Fruit fly (Drosophila melanogaster) whole organism, embryonic: ENCODE data around the gene CG12078.

Source experiments
- Atf-2 ChIP-seq: fragments of 200-800 bp; sonication (Bioruptor generic); optimal IDR thresholded peaks from 2 replicates; lab custom pipeline; 2016; ENCODE audit warnings: missing biosample characterization, missing genetic modification characterization
- B-H2 ChIP-seq: fragments of 200-800 bp; sonication (Bioruptor generic); optimal IDR thresholded peaks from 2 replicates; lab custom pipeline; 2018; ENCODE audit warnings: missing biosample characterization, mild to moderate bottlenecking, missing genetic modification characterization
- Bdp1 ChIP-seq: fragments of 200-800 bp; sonication (Bioruptor generic); optimal IDR thresholded peaks from 3 replicates; lab custom pipeline; 2016; ENCODE audit warnings: missing biosample characterization, missing genetic modification characterization
- Bteb2 ChIP-seq: fragments of 200-800 bp; sonication (Bioruptor generic); optimal IDR thresholded peaks from 2 replicates; lab custom pipeline; 2016; ENCODE audit warnings: missing biosample characterization, missing genetic modification characterization
- CG10543 ChIP-seq: fragments of 200-800 bp; sonication (Bioruptor generic); optimal IDR thresholded peaks from 3 replicates; lab custom pipeline; 2017; ENCODE audit warnings: missing biosample characterization, mild to moderate bottlenecking, missing genetic modification characterization, moderate library complexity
- CG11504 ChIP-seq: fragments of 200-800 bp; sonication (Bioruptor generic); optimal IDR thresholded peaks from 3 replicates; lab custom pipeline; 2019; ENCODE audit warnings: missing biosample characterization, mild to moderate bottlenecking, missing genetic modification characterization, moderate library complexity
- CG13287 ChIP-seq: fragments of 200-800 bp; sonication (Bioruptor generic); IDR thresholded peaks from 2 replicates; pipeline ENCODE4 v1.3.6; 2022; ENCODE audit warnings: missing biosample characterization, missing genetic modification characterization; ENCODE audit not compliant: partially characterized antibody
- CG13296 ChIP-seq: fragments of 200-800 bp; sonication (Bioruptor generic); optimal IDR thresholded peaks from 3 replicates; lab custom pipeline; 2018; ENCODE audit warnings: missing biosample characterization, mild to moderate bottlenecking, missing genetic modification characterization
- CG2199 ChIP-seq: fragments of 200-800 bp; sonication (Bioruptor generic); IDR thresholded peaks from 3 replicates; pipeline ENCODE4 v1.3.6; 2022; ENCODE audit warnings: missing biosample characterization, missing genetic modification characterization
- CG30020 ChIP-seq: fragments of 200-800 bp; optimal IDR thresholded peaks from 2 replicates; lab custom pipeline; 2019; ENCODE audit warnings: missing biosample characterization, mild to moderate bottlenecking, missing genetic modification characterization, moderate library complexity
- CG34376 ChIP-seq: fragments of 200-800 bp; sonication (Bioruptor generic); optimal IDR thresholded peaks from 2 replicates; lab custom pipeline; 2018; ENCODE audit warnings: missing biosample characterization, mild to moderate bottlenecking, missing genetic modification characterization
- CG34422 ChIP-seq: fragments of 200-800 bp; sonication (Bioruptor generic); IDR thresholded peaks from 3 replicates; pipeline ENCODE4 v1.3.6; 2022; ENCODE audit warnings: missing biosample characterization, missing genetic modification characterization
- CG6791 ChIP-seq: fragments of 200-800 bp; sonication (Bioruptor generic); IDR thresholded peaks from 3 replicates; pipeline ENCODE4 v1.3.6; 2022; ENCODE audit warnings: missing biosample characterization, missing genetic modification characterization; ENCODE audit not compliant: partially characterized antibody
- CG8089 ChIP-seq: fragments of 200-800 bp; sonication (Bioruptor generic); optimal IDR thresholded peaks from 3 replicates; lab custom pipeline; 2016; ENCODE audit warnings: missing biosample characterization, missing genetic modification characterization
- CG8478 ChIP-seq: fragments of >200 bp; optimal IDR thresholded peaks from 2 replicates; lab custom pipeline; 2018
- CG8765 ChIP-seq: fragments of 200-800 bp; sonication (Bioruptor generic); IDR thresholded peaks from 2 replicates; pipeline ENCODE4 v1.3.6; 2022; ENCODE audit warnings: missing biosample characterization, missing genetic modification characterization
- CHES-1-like ChIP-seq: fragments of 200-800 bp; sonication (Bioruptor generic); optimal IDR thresholded peaks from 2 replicates; lab custom pipeline; 2016; ENCODE audit warnings: missing biosample characterization, missing genetic modification characterization
- H15 ChIP-seq: fragments of 200-800 bp; sonication (Bioruptor generic); IDR thresholded peaks from 3 replicates; pipeline ENCODE4 v1.3.6; 2022; ENCODE audit warnings: missing biosample characterization, missing genetic modification characterization
- Lhr ChIP-seq: fragments of 200-800 bp; sonication (Bioruptor generic); optimal IDR thresholded peaks from 3 replicates; lab custom pipeline; 2017; ENCODE audit warnings: mild to moderate bottlenecking, missing biosample characterization, missing genetic modification reagents, missing genetic modification characterization
- Lim3 ChIP-seq: fragments of 200-800 bp; sonication (Bioruptor generic); IDR thresholded peaks from 2 replicates; pipeline ENCODE4 v1.3.6; 2022; ENCODE audit warnings: missing biosample characterization, missing genetic modification characterization
- Lpt ChIP-seq: fragments of >200 bp; optimal IDR thresholded peaks from 2 replicates; lab custom pipeline; 2018; ENCODE audit warnings: missing biosample characterization, missing genetic modification characterization
- MESR4 ChIP-seq: fragments of 200-800 bp; sonication (Bioruptor generic); optimal IDR thresholded peaks from 2 replicates; lab custom pipeline; 2018; ENCODE audit warnings: missing biosample characterization, mild to moderate bottlenecking, missing genetic modification characterization, moderate library complexity
- Med ChIP-seq: fragments of 200-800 bp; sonication (Bioruptor generic); peaks from one replicate; lab custom pipeline; 2016; ENCODE audit warnings: missing biosample characterization, missing genetic modification characterization, mild to moderate bottlenecking, inconsistent platforms, moderate library complexity
- Nf-YC ChIP-seq: fragments of 200-800 bp; optimal IDR thresholded peaks from 3 replicates; lab custom pipeline; 2019; ENCODE audit warnings: missing biosample characterization, mild to moderate bottlenecking, missing genetic modification characterization, moderate library complexity
- Opbp ChIP-seq: fragments of 200-800 bp; sonication (Bioruptor generic); IDR thresholded peaks from 3 replicates; pipeline ENCODE4 v1.3.6; 2022; ENCODE audit warnings: missing biosample characterization, missing genetic modification characterization; ENCODE audit not compliant: partially characterized antibody
- Pdp1 ChIP-seq, 2 experiments: fragments of 200-800 bp; sonication (Bioruptor generic); optimal IDR thresholded peaks; 3 replicates each; lab custom pipeline; 2016; ENCODE audit warnings: missing biosample characterization in 2 of 2, missing genetic modification characterization in 2 of 2, mild to moderate bottlenecking in 1 of 2, moderate library complexity in 1 of 2
- az2 ChIP-seq: fragments of 200-800 bp; sonication (Bioruptor generic); optimal IDR thresholded peaks from 3 replicates; lab custom pipeline; 2016; ENCODE audit warnings: missing biosample characterization, missing genetic modification characterization
- cg ChIP-seq: fragments of 200-800 bp; sonication (Bioruptor generic); optimal IDR thresholded peaks from 3 replicates; lab custom pipeline; 2019; ENCODE audit warnings: missing biosample characterization, mild to moderate bottlenecking, missing genetic modification characterization, moderate library complexity
- chinmo ChIP-seq: fragments of 200-800 bp; sonication (Bioruptor generic); IDR thresholded peaks from 4 replicates; pipeline ENCODE4 v1.3.6; 2022; ENCODE audit warnings: missing biosample characterization, missing genetic modification characterization; ENCODE audit not compliant: partially characterized antibody
- gcm ChIP-seq: fragments of 200-800 bp; sonication (Bioruptor generic); optimal IDR thresholded peaks from 2 replicates; lab custom pipeline; 2019; ENCODE audit warnings: missing biosample characterization, mild to moderate bottlenecking, missing genetic modification characterization, moderate library complexity
- grau ChIP-seq: fragments of 200-800 bp; optimal IDR thresholded peaks from 3 replicates; lab custom pipeline; 2019; ENCODE audit warnings: missing biosample characterization, mild to moderate bottlenecking, missing genetic modification characterization, moderate library complexity
- hb ChIP-seq: fragments of 200-800 bp; sonication (Bioruptor generic); IDR thresholded peaks from 3 replicates; pipeline ENCODE4 v1.3.6; 2022; ENCODE audit warnings: missing biosample characterization, missing genetic modification characterization; ENCODE audit not compliant: partially characterized antibody
- hbn ChIP-seq: fragments of 200-800 bp; sonication (Bioruptor generic); IDR thresholded peaks from 2 replicates; pipeline ENCODE4 v1.3.6; 2022; ENCODE audit warnings: missing biosample characterization, missing genetic modification characterization; ENCODE audit not compliant: partially characterized antibody
- jumu ChIP-seq: fragments of 200-800 bp; sonication (Bioruptor generic); optimal IDR thresholded peaks from 3 replicates; lab custom pipeline; 2016; ENCODE audit warnings: missing biosample characterization, missing genetic modification characterization
- lmd ChIP-seq: fragments of 200-800 bp; sonication (Bioruptor generic); IDR thresholded peaks from 2 replicates; pipeline ENCODE4 v1.3.6; 2022; ENCODE audit warnings: missing biosample characterization, missing genetic modification characterization
- lola ChIP-seq, 3 experiments: fragments of >200 bp in 2 of 3; fragments of 200-800 bp in 1 of 3; sonication (Bioruptor generic) in 1 of 3; optimal IDR thresholded peaks; 2 replicates each; lab custom pipeline; 2017 to 2019; ENCODE audit warnings: missing biosample characterization in 3 of 3, missing genetic modification characterization in 3 of 3, mild to moderate bottlenecking in 1 of 3, moderate library complexity in 1 of 3
- maf-S ChIP-seq: fragments of 200-800 bp; sonication (Bioruptor generic); optimal IDR thresholded peaks from 2 replicates; lab custom pipeline; 2016; ENCODE audit warnings: missing biosample characterization, missing genetic modification characterization
- psq ChIP-seq: fragments of 200-800 bp; sonication (Bioruptor generic); optimal IDR thresholded peaks from 2 replicates; lab custom pipeline; 2017; ENCODE audit warnings: missing biosample characterization, missing genetic modification characterization
- ranshi ChIP-seq: fragments of 200-800 bp; sonication (Bioruptor generic); IDR thresholded peaks from 2 replicates; pipeline ENCODE4 v1.3.6; 2022; ENCODE audit warnings: missing biosample characterization, missing genetic modification characterization
- salm ChIP-seq: fragments of 200-800 bp; sonication (Bioruptor generic); optimal IDR thresholded peaks from 2 replicates; lab custom pipeline; 2018; ENCODE audit warnings: missing biosample characterization, mild to moderate bottlenecking, missing genetic modification characterization
- scrt ChIP-seq: fragments of 200-800 bp; sonication (Bioruptor generic); optimal IDR thresholded peaks from 2 replicates; lab custom pipeline; 2018; ENCODE audit warnings: missing biosample characterization, mild to moderate bottlenecking, missing genetic modification characterization, moderate library complexity
- seq ChIP-seq: fragments of 200-800 bp; sonication (Bioruptor generic); IDR thresholded peaks from 2 replicates; pipeline ENCODE4 v1.3.6; 2022; ENCODE audit warnings: missing biosample characterization, missing genetic modification characterization
- sob ChIP-seq: fragments of 200-800 bp; sonication (Bioruptor generic); IDR thresholded peaks from 2 replicates; pipeline ENCODE4 v1.3.6; 2022; ENCODE audit warnings: missing biosample characterization, missing genetic modification characterization
- sug ChIP-seq: fragments of 200-800 bp; optimal IDR thresholded peaks from 2 replicates; lab custom pipeline; 2019; ENCODE audit warnings: missing biosample characterization, mild to moderate bottlenecking, missing genetic modification characterization, moderate library complexity
- trh ChIP-seq: fragments of 200-800 bp; sonication (Bioruptor generic); optimal IDR thresholded peaks from 2 replicates; lab custom pipeline; 2016; ENCODE audit warnings: missing biosample characterization, missing genetic modification characterization
- twi ChIP-seq: fragments of 200-800 bp; optimal IDR thresholded peaks from 2 replicates; lab custom pipeline; 2019; ENCODE audit warnings: missing biosample characterization, mild to moderate bottlenecking, missing genetic modification characterization, moderate library complexity
- zen ChIP-seq: fragments of 200-800 bp; sonication (Bioruptor generic); optimal IDR thresholded peaks from 3 replicates; lab custom pipeline; 2018; ENCODE audit warnings: missing biosample characterization, mild to moderate bottlenecking, missing genetic modification characterization, moderate library complexity

CG12078 gene

dm6 chr3L:3239033-3239752, 4.9 kb downstream of the CG12078 start, which contains the start of gene CG17746 (continued):
- TF ChIP-seq ranshi (GFP tag; lab: Robert Waterston, UW) (no peak), lola (GFP tag; optimal IDR thresholded peaks at IDR 0.05; lab: Kevin White, UChicago) (no peak), Nf-YC (tag; lab: Kevin White, UChicago) (peak; percentile 40), Lhr (peak; percentile 92), zen (tag; lab: Kevin White, UChicago) (peak; percentile 21), H15 (GFP tag; lab: Robert Waterston, UW) (no peak), MESR4 (GFP tag; lab: Kevin White, UChicago) (peak; percentile 74), seq (GFP tag; lab: Robert Waterston, UW) (no peak), psq (GFP tag; lab: Kevin White, UChicago) (peak; percentile 9), Lpt (GFP tag; lab: Kevin White, UChicago) (no peak), trh (GFP tag; lab: Kevin White, UChicago) (no peak), CG13287 (GFP tag; lab: Robert Waterston, UW) (peak; percentile 72), CG6791 (GFP tag; lab: Robert Waterston, UW) (peak; percentile 67), maf-S (GFP tag; lab: Kevin White, UChicago) (peak; percentile 59), CHES-1-like (GFP tag; lab: Kevin White, UChicago) (peak; percentile 79), CG8089 (GFP tag; lab: Kevin White, UChicago) (no peak), az2 (GFP tag; lab: Kevin White, UChicago) (no peak), Bdp1 (peak; percentile 56), hbn (GFP tag; lab: Robert Waterston, UW) (0 out of 2 replicates have a peak, but pooled peaks have one; percentile 32)

- TF ChIP-seq CG34376 (GFP tag; lab: Kevin White, UChicago) (peak; percentile 6), salm (tag; lab: Kevin White, UChicago) (no peak), jumu (GFP tag; lab: Kevin White, UChicago) (no peak), CG8765 (GFP tag; lab: Robert Waterston, UW) (no peak), sug (tag; lab: Kevin White, UChicago) (peak; percentile 91), CG13296 (GFP tag; lab: Kevin White, UChicago) (peak; percentile 16), CG2199 (peak; percentile 64; the same call in 1 of the 3 replicates), sob (GFP tag; lab: Robert Waterston, UW) (peak; percentile 25; the same call in 1 of the 2 replicates), B-H2 (GFP tag; lab: Kevin White, UChicago) (peak; percentile 31), grau (tag; lab: Kevin White, UChicago) (peak; percentile 4), Med (GFP tag; lab: Kevin White, UChicago) (peak; percentile 20), CG10543 (GFP tag; lab: Kevin White, UChicago) (peak; percentile 8), Bteb2 (no peak), Lim3 (GFP tag; lab: Robert Waterston, UW) (no peak), CG30020 (no peak)
These were observed 7.8 kb downstream of the CG12078 start for dm6 chr3L:3236319-3236718.

- TF ChIP-seq CG10543 (GFP tag; lab: Kevin White, UChicago) (no peak), lmd (GFP tag; lab: Robert Waterston, UW) (no peak), chinmo (GFP tag; lab: Robert Waterston, UW) (0 out of 4 replicates have a peak, but pooled peaks have one; percentile 84), scrt (no peak), hb (no peak), Opbp (GFP tag; lab: Robert Waterston, UW) (no peak), cg (GFP tag; lab: Kevin White, UChicago) (peak; percentile 92), Atf-2 (GFP tag; lab: Kevin White, UChicago) (no peak), gcm (peak; percentile 74), CG34422 (peak; percentile 4; the same call in 1 of the 3 replicates), twi (tag; lab: Kevin White, UChicago) (peak; percentile 46), CG8478 (peak; percentile 52), Pdp1 (GFP tag; optimal IDR thresholded peaks at IDR 0.05; lab: Kevin White, UChicago) (peak in 1 of 2 experiments; percentile 41), CG11504 (tag; lab: Kevin White, UChicago) (no peak), sug (tag; lab: Kevin White, UChicago) (peak; percentile 48)
These were observed 17.7 kb downstream of the CG12078 start for dm6 chr3L:3226458-3226783.
